Worm (Caenorhabditis elegans): Measurements from ENCODE around the gene F25E5.2.

F25E5.2 gene

DNA sequence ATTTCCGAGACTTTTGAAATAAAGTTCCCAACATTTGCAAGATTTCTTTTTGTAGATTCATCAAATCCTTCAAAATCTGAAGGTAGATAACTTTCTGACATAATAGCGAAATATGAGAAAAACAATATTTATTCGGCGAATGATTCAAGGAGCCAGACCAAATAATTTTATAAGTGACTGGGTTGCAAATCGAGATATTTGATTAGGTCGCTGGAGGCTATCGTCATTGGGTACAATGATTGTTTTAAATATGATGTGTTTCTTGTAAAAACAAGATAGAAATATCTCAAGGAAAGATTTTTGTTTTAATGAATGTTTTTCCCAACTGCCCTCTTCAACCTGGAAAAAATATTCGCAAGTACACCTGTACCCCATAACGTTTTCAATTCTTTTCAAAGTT lies 26.2 kb upstream of the F25E5.2 start, which contains the start of gene srw-69:
Gene srw-69, minus strand, starts transcription at position 101 of the 400 bp plus-strand sequence.
- TF ChIP-seq tbx-9 (tag; optimal IDR thresholded peaks at IDR 0.05; ENCODE audit: borderline replicate concordance) = no peak
- no peak for TF ChIP-seq F33H1.4 (GFP tag; IDR thresholded peaks at IDR 0.05)
- TF ChIP-seq F55B11.4 (tag; optimal IDR thresholded peaks at IDR 0.05; ENCODE audit: borderline replicate concordance, insufficient read depth) = no peak
- no peak for TF ChIP-seq mcd-1 (GFP tag; IDR thresholded peaks at IDR 0.05)
- TF ChIP-seq athp-1 (tag; optimal IDR thresholded peaks at IDR 0.05) = no peak
- TF ChIP-seq ceh-79 (tag; optimal IDR thresholded peaks at IDR 0.05) = no peak
- no peak for TF ChIP-seq hrde-1 (tag; optimal IDR thresholded peaks at IDR 0.05; ENCODE audit: borderline replicate concordance)
- no peak for TF ChIP-seq madf-3 (GFP tag; IDR thresholded peaks at IDR 0.05)
- TF ChIP-seq D2030.7 (GFP tag; IDR thresholded peaks at IDR 0.05) = no peak
- no peak for TF ChIP-seq Y56A3A.18 (GFP tag; IDR thresholded peaks at IDR 0.05)
- no peak for TF ChIP-seq hmg-20 (GFP tag; IDR thresholded peaks at IDR 0.05)
- TF ChIP-seq sea-2 (GFP tag; IDR thresholded peaks at IDR 0.05) = no peak

DNA sequence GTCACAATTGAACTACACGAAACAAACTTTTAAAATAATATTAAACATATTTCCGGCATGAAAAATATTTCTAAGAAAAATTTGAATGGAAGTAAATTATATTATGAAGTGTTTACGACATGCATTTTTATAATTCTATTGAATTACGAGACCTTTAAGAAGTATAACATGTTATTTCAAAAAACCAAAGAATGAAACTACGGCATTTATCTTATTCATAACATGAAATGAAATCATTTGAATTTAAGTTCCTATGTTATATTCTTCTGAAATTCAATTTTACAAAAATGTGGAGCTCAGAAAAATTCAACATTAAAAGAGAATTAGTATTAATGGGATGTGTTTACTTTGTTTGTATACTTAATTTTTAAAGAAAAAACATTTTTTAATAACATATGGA lies 24.1 kb upstream of the F25E5.2 start, which contains the start of gene srw-71:
Gene srw-71, minus strand, starts transcription at position 101 of the 400 bp plus-strand sequence.
- TF ChIP-seq pbrm-1 (GFP tag; IDR thresholded peaks at IDR 0.05) (no peak), hmg-20 (GFP tag; IDR thresholded peaks at IDR 0.05) (no peak), sptf-2 (GFP tag; optimal IDR thresholded peaks at IDR 0.05) (no peak)

DNA sequence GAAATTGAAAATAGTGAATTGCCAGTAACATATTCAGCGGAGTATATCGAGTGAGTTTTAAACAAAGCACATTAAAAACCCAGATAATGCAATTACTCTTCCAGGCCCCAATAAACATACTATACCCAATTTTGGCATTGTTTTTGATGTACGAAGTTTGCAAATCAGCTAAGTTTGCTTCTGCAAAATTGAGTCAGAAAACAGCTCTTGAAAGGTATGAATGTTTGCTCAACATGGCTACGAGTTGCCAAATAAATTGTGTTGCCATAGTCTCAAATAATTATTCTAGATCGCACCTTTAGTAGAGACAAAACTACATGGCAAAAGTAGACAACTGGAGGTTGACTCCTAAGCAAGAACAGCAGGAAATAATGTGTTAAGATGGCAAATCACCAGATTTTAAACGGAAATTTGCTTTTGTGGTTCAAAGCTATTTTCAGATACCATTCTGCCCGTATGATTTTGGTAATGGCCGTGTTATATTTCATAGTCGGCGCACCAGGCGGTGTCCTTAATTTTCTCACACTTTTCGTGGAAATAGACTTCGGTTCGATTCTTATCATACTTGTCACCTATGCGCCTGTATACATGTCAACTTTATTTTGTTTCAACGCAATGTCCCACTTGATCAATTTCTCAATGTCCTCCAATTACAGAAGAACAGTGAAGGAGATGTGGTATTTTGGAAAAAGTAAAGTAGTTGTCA lies 22.5 kb upstream of the F25E5.2 start:
- TF ChIP-seq snpc-3.4 (tag; optimal IDR thresholded peaks at IDR 0.05) (no peak), sdz-38 (tag; optimal IDR thresholded peaks at IDR 0.05) (no peak), B0336.3 (GFP tag; IDR thresholded peaks at IDR 0.05) (peak; percentile 67), bed-1 (GFP tag; IDR thresholded peaks at IDR 0.05) (no peak), D2030.7 (GFP tag; IDR thresholded peaks at IDR 0.05) (no peak), F55B11.4 (tag; optimal IDR thresholded peaks at IDR 0.05; ENCODE audit: borderline replicate concordance, insufficient read depth) (no peak), egrh-3 (GFP tag; IDR thresholded peaks at IDR 0.05) (no peak), lin-26 (GFP tag; IDR thresholded peaks at IDR 0.05) (no peak; the same call in 1 of the 2 replicates), ccch-3 (GFP tag; optimal IDR thresholded peaks at IDR 0.05) (no peak), cebp-1 (GFP tag; IDR thresholded peaks at IDR 0.05) (no peak; the same call in 1 of the 2 replicates), cebp-1 (tag; optimal IDR thresholded peaks at IDR 0.05) (peak; percentile 70), fkh-3 (tag; optimal IDR thresholded peaks at IDR 0.05) (peak; percentile 1), him-1 (tag; optimal IDR thresholded peaks at IDR 0.05) (no peak), efl-1 (GFP tag; optimal IDR thresholded peaks at IDR 0.05) (no peak), attf-3 (GFP tag; conservative IDR thresholded peaks at IDR 0.05) (no peak), tbx-9 (tag; optimal IDR thresholded peaks at IDR 0.05; ENCODE audit: borderline replicate concordance) (peak; percentile 81), xnd-1 (tag; optimal IDR thresholded peaks at IDR 0.05) (no peak), rec-8 (tag; optimal IDR thresholded peaks at IDR 0.05) (no peak), F49E8.2 (tag; optimal IDR thresholded peaks at IDR 0.05; ENCODE audit: insufficient read depth) (no peak), F23B12.7 (tag; optimal IDR thresholded peaks at IDR 0.05; ENCODE audit: insufficient read depth) (no peak), B0261.1 (tag; optimal IDR thresholded peaks at IDR 0.05) (no peak), zfh-2 (GFP tag; conservative IDR thresholded peaks at IDR 0.05) (no peak), F10E7.11 (tag; optimal IDR thresholded peaks at IDR 0.05) (no peak), ztf-22 (GFP tag; optimal IDR thresholded peaks at IDR 0.05) (peak; percentile 63), mxl-1 (tag; optimal IDR thresholded peaks at IDR 0.05) (peak; percentile 4), F39B2.1 (GFP tag; IDR thresholded peaks at IDR 0.05) (no peak), ekl-4 (GFP tag; IDR thresholded peaks at IDR 0.05) (0 out of 2 replicates have a peak, but pooled peaks have one; percentile 8), hsf-1 (GFP tag; IDR thresholded peaks at IDR 0.05) (no peak), F37B4.10 (GFP tag; IDR thresholded peaks at IDR 0.05) (no peak), aptf-3 (GFP tag; IDR thresholded peaks at IDR 0.05) (no peak), ztf-6 (GFP tag; IDR thresholded peaks at IDR 0.05) (no peak), F22D6.2 (tag; optimal IDR thresholded peaks at IDR 0.05) (no peak), ceh-79 (tag; optimal IDR thresholded peaks at IDR 0.05) (peak; percentile 21)
